Fruit fly (Drosophila melanogaster) whole organism, embryonic: ENCODE measurements around the gene CG13896.

Experiments used
- Atf6 ChIP-seq: fragments of 200-800 bp; sonication (Bioruptor generic); IDR thresholded peaks from 2 replicates; pipeline ENCODE4 v1.3.6; 2022; ENCODE audit warnings: missing biosample characterization, missing genetic modification characterization
- CG10267 ChIP-seq: fragments of 200-800 bp; sonication (Bioruptor generic); optimal IDR thresholded peaks from 2 replicates; lab custom pipeline; 2018; ENCODE audit warnings: missing biosample characterization, mild to moderate bottlenecking, missing genetic modification characterization, moderate library complexity
- CG10565 ChIP-seq: fragments of 200-800 bp; sonication (Bioruptor generic); optimal IDR thresholded peaks from 3 replicates; lab custom pipeline; 2016; ENCODE audit warnings: missing biosample characterization, mild to moderate bottlenecking, missing genetic modification characterization
- CG12104 ChIP-seq: fragments of 200-800 bp; sonication (Bioruptor generic); optimal IDR thresholded peaks from 3 replicates; lab custom pipeline; 2016; ENCODE audit warnings: missing biosample characterization, missing genetic modification characterization
- CG12219 ChIP-seq: fragments of 200-800 bp; sonication (Bioruptor generic); optimal IDR thresholded peaks from 3 replicates; lab custom pipeline; 2018; ENCODE audit warnings: missing biosample characterization, mild to moderate bottlenecking, missing genetic modification characterization
- CG12942 ChIP-seq: fragments of 200-800 bp; sonication (Bioruptor generic); optimal IDR thresholded peaks from 3 replicates; lab custom pipeline; 2016; ENCODE audit warnings: missing biosample characterization, missing genetic modification characterization
- CG17328 ChIP-seq: fragments of 200-800 bp; sonication (Bioruptor generic); IDR thresholded peaks from 2 replicates; pipeline ENCODE4 v1.3.6; 2022; ENCODE audit warnings: missing biosample characterization, missing genetic modification characterization
- CG17829 ChIP-seq: fragments of 200-800 bp; optimal IDR thresholded peaks from 2 replicates; lab custom pipeline; 2019; ENCODE audit warnings: missing biosample characterization, mild to moderate bottlenecking, missing genetic modification characterization, moderate library complexity
- CG17912 ChIP-seq: fragments of 200-800 bp; sonication (Bioruptor generic); optimal IDR thresholded peaks from 2 replicates; lab custom pipeline; 2018; ENCODE audit warnings: missing biosample characterization, mild to moderate bottlenecking, missing genetic modification characterization
- CG2678 ChIP-seq: fragments of 200-800 bp; sonication (Bioruptor generic); optimal IDR thresholded peaks from 3 replicates; lab custom pipeline; 2019; ENCODE audit warnings: missing biosample characterization, mild to moderate bottlenecking, missing genetic modification characterization, moderate library complexity
- CG4282 ChIP-seq: fragments of 200-800 bp; sonication (Bioruptor generic); optimal IDR thresholded peaks from 2 replicates; lab custom pipeline; 2016; ENCODE audit warnings: missing biosample characterization, missing genetic modification characterization
- CG4617 ChIP-seq: fragments of 200-800 bp; sonication (Bioruptor generic); optimal IDR thresholded peaks from 3 replicates; lab custom pipeline; 2016; ENCODE audit warnings: missing biosample characterization, missing genetic modification characterization, borderline replicate concordance
- CG6813 ChIP-seq: fragments of 200-800 bp; sonication (Bioruptor generic); optimal IDR thresholded peaks from 2 replicates; lab custom pipeline; 2017; ENCODE audit warnings: missing biosample characterization, missing genetic modification characterization, mild to moderate bottlenecking, moderate library complexity, missing genetic modification reagents
- CG6854 ChIP-seq: fragments of 200-800 bp; sonication (Bioruptor generic); optimal IDR thresholded peaks from 3 replicates; lab custom pipeline; 2017; ENCODE audit warnings: missing biosample characterization, mild to moderate bottlenecking, missing genetic modification characterization
- CG9609 ChIP-seq: fragments of 200-800 bp; sonication (Bioruptor generic); optimal IDR thresholded peaks from 3 replicates; lab custom pipeline; 2016; ENCODE audit warnings: missing biosample characterization, missing genetic modification characterization
- D19A ChIP-seq: fragments of 200-800 bp; optimal IDR thresholded peaks from 3 replicates; lab custom pipeline; 2019; ENCODE audit warnings: missing biosample characterization, mild to moderate bottlenecking, missing genetic modification characterization, moderate library complexity
- Dfd ChIP-seq, 2 experiments: fragments of >200 bp; optimal IDR thresholded peaks; 2 replicates each; lab custom pipeline; 2017; ENCODE audit warnings: missing biosample characterization in 2 of 2, missing genetic modification characterization in 2 of 2
- Dip3 ChIP-seq: fragments of 200-800 bp; sonication (Bioruptor generic); optimal IDR thresholded peaks from 3 replicates; lab custom pipeline; 2016; ENCODE audit warnings: missing biosample characterization, missing genetic modification characterization
- Drgx ChIP-seq: fragments of 200-800 bp; sonication (Bioruptor generic); IDR thresholded peaks from 2 replicates; pipeline ENCODE4 v1.3.6; 2022; ENCODE audit warnings: missing biosample characterization, missing genetic modification characterization
- H15 ChIP-seq: fragments of 200-800 bp; sonication (Bioruptor generic); IDR thresholded peaks from 3 replicates; pipeline ENCODE4 v1.3.6; 2022; ENCODE audit warnings: missing biosample characterization, missing genetic modification characterization
- HmgD ChIP-seq: fragments of 200-800 bp; sonication (Bioruptor generic); optimal IDR thresholded peaks from 3 replicates; lab custom pipeline; 2016; ENCODE audit warnings: missing biosample characterization, missing genetic modification characterization
- Jarid2 ChIP-seq: fragments of 200-800 bp; sonication (Bioruptor generic); optimal IDR thresholded peaks from 3 replicates; lab custom pipeline; 2017; ENCODE audit warnings: mild to moderate bottlenecking, missing biosample characterization, missing genetic modification reagents, missing genetic modification characterization
- Neu2 ChIP-seq: fragments of 200-800 bp; sonication (Bioruptor generic); optimal IDR thresholded peaks from 3 replicates; lab custom pipeline; 2016; ENCODE audit warnings: missing biosample characterization, missing genetic modification characterization, borderline replicate concordance
- NfI ChIP-seq: fragments of 200-800 bp; sonication (Bioruptor generic); optimal IDR thresholded peaks from 3 replicates; lab custom pipeline; 2018; ENCODE audit warnings: missing biosample characterization, mild to moderate bottlenecking, missing genetic modification characterization, moderate library complexity
- Rfx ChIP-seq: fragments of 200-800 bp; sonication (Bioruptor generic); IDR thresholded peaks from 2 replicates; pipeline ENCODE4 v1.3.6; 2022; ENCODE audit warnings: missing biosample characterization, missing genetic modification characterization
- Scr ChIP-seq: fragments of 200-800 bp; sonication (Bioruptor generic); IDR thresholded peaks from 2 replicates; pipeline ENCODE4 v1.3.6; 2022; ENCODE audit warnings: missing biosample characterization, missing genetic modification characterization; ENCODE audit not compliant: partially characterized antibody
- Spps ChIP-seq: fragments of 200-800 bp; sonication (Bioruptor generic); optimal IDR thresholded peaks from 2 replicates; lab custom pipeline; 2018; ENCODE audit warnings: missing biosample characterization, mild to moderate bottlenecking, missing genetic modification characterization
- Ssrp ChIP-seq: fragments of 200-800 bp; sonication (Bioruptor generic); optimal IDR thresholded peaks from 2 replicates; lab custom pipeline; 2018; ENCODE audit warnings: missing biosample characterization, mild to moderate bottlenecking, missing genetic modification characterization, moderate library complexity
- Trl ChIP-seq, 3 experiments: fragments of >200 bp in 2 of 3; fragments of 200-800 bp in 1 of 3; sonication (Bioruptor generic) in 1 of 3; optimal IDR thresholded peaks; 2 replicates in 1 of 3; 3 replicates in 2 of 3; lab custom pipeline; 2016 to 2017; ENCODE audit warnings: missing biosample characterization in 1 of 3, missing genetic modification characterization in 1 of 3
- amos ChIP-seq: fragments of 200-800 bp; sonication (Bioruptor generic); IDR thresholded peaks from 2 replicates; pipeline ENCODE4 v1.3.6; 2022; ENCODE audit warnings: missing biosample characterization, missing genetic modification characterization; ENCODE audit not compliant: partially characterized antibody
- bcd ChIP-seq: fragments of 200-800 bp; sonication (Bioruptor generic); optimal IDR thresholded peaks from 2 replicates; lab custom pipeline; 2017; ENCODE audit warnings: missing biosample characterization, mild to moderate bottlenecking, missing genetic modification characterization
- cg ChIP-seq: fragments of 200-800 bp; sonication (Bioruptor generic); optimal IDR thresholded peaks from 3 replicates; lab custom pipeline; 2019; ENCODE audit warnings: missing biosample characterization, mild to moderate bottlenecking, missing genetic modification characterization, moderate library complexity
- chif ChIP-seq, 2 experiments: fragments of 200-800 bp; sonication (Bioruptor generic); optimal IDR thresholded peaks; 3 replicates each; lab custom pipeline; 2016; ENCODE audit warnings: missing biosample characterization in 2 of 2, missing genetic modification characterization in 2 of 2
- chm ChIP-seq: fragments of 200-800 bp; sonication (Bioruptor generic); IDR thresholded peaks from 2 replicates; pipeline ENCODE4 v1.3.6; 2022; ENCODE audit warnings: missing biosample characterization, missing genetic modification characterization
- gem ChIP-seq: fragments of 200-800 bp; sonication (Bioruptor generic); optimal IDR thresholded peaks from 2 replicates; lab custom pipeline; 2019; ENCODE audit warnings: missing biosample characterization, mild to moderate bottlenecking, missing genetic modification characterization, moderate library complexity
- lov ChIP-seq, 2 experiments: fragments of 200-800 bp in 1 of 2; fragments of >200 bp in 1 of 2; sonication (Bioruptor generic) in 1 of 2; IDR thresholded peaks in 1 of 2; optimal IDR thresholded peaks in 1 of 2; 2 replicates in 1 of 2; 3 replicates in 1 of 2; pipeline versions ENCODE4 v1.3.6 to Lab custom; 2017 to 2022; ENCODE audit warnings: missing biosample characterization in 1 of 2, missing genetic modification characterization in 1 of 2
- nau ChIP-seq: fragments of 200-800 bp; sonication (Bioruptor generic); optimal IDR thresholded peaks from 3 replicates; lab custom pipeline; 2017; ENCODE audit warnings: missing biosample characterization, mild to moderate bottlenecking, missing genetic modification characterization, missing genetic modification reagents
- nerfin-1 ChIP-seq: fragments of 200-800 bp; sonication (Bioruptor generic); optimal IDR thresholded peaks from 3 replicates; lab custom pipeline; 2019; ENCODE audit warnings: missing biosample characterization, mild to moderate bottlenecking, missing genetic modification characterization, moderate library complexity
- org-1 ChIP-seq: fragments of 200-800 bp; sonication (Bioruptor generic); optimal IDR thresholded peaks from 2 replicates; lab custom pipeline; 2017; ENCODE audit warnings: missing biosample characterization, missing genetic modification characterization
- peb ChIP-seq: fragments of 200-800 bp; sonication (Bioruptor generic); IDR thresholded peaks from 2 replicates; pipeline ENCODE4 v1.3.6; 2022; ENCODE audit warnings: missing biosample characterization, missing genetic modification characterization
- pfk ChIP-seq: fragments of 200-800 bp; sonication (Bioruptor generic); optimal IDR thresholded peaks from 2 replicates; lab custom pipeline; 2018; ENCODE audit warnings: missing biosample characterization, mild to moderate bottlenecking, missing genetic modification characterization, moderate library complexity
- pho ChIP-seq: fragments of 200-800 bp; sonication (Bioruptor generic); optimal IDR thresholded peaks from 2 replicates; lab custom pipeline; 2016; ENCODE audit warnings: missing biosample characterization, missing genetic modification characterization
- shn ChIP-seq: fragments of 200-800 bp; sonication (Bioruptor generic); optimal IDR thresholded peaks from 3 replicates; lab custom pipeline; 2016; ENCODE audit warnings: missing biosample characterization, missing genetic modification characterization
- sima ChIP-seq: fragments of 200-800 bp; sonication (Bioruptor generic); optimal IDR thresholded peaks from 2 replicates; lab custom pipeline; 2016; ENCODE audit warnings: missing biosample characterization, missing genetic modification characterization
- tap ChIP-seq: fragments of 200-800 bp; optimal IDR thresholded peaks from 3 replicates; lab custom pipeline; 2019; ENCODE audit warnings: missing biosample characterization, mild to moderate bottlenecking, missing genetic modification characterization, moderate library complexity
- tio ChIP-seq: fragments of 200-800 bp; sonication (Bioruptor generic); optimal IDR thresholded peaks from 2 replicates; lab custom pipeline; 2017; ENCODE audit warnings: missing biosample characterization, missing genetic modification characterization, inconsistent platforms
- tna ChIP-seq: fragments of 200-800 bp; sonication (Bioruptor generic); IDR thresholded peaks from 2 replicates; pipeline ENCODE4 v1.3.6; 2022; ENCODE audit warnings: missing biosample characterization, missing genetic modification characterization; ENCODE audit not compliant: partially characterized antibody
- zfh2 ChIP-seq: fragments of 200-800 bp; sonication (Bioruptor generic); optimal IDR thresholded peaks from 2 replicates; lab custom pipeline; 2016; ENCODE audit warnings: missing biosample characterization, missing genetic modification characterization

The CG13896 gene

dm6 chr3L:696404-697054, 15.1 kb downstream of the CG13896 start (continued):
- TF ChIP-seq lov (optimal IDR thresholded peaks at IDR 0.05; lab: Kevin White, UChicago) (no peak), lov (GFP tag; IDR thresholded peaks at IDR 0.05; lab: Robert Waterston, UW) (peak; percentile 96), pfk (GFP tag; lab: Kevin White, UChicago) (no peak), Dip3 (peak; percentile 65), Spps (tag; lab: Kevin White, UChicago) (peak; percentile 96), CG4617 (GFP tag; lab: Kevin White, UChicago) (peak; percentile 80), chif (GFP tag; optimal IDR thresholded peaks at IDR 0.05; lab: Kevin White, UChicago) (peak in 1 of 2 experiments; percentile 64), nerfin-1 (tag; lab: Kevin White, UChicago) (peak; percentile 93), org-1 (GFP tag; lab: Kevin White, UChicago) (peak; percentile 93), sima (peak; percentile 57), CG4282 (GFP tag; lab: Kevin White, UChicago) (no peak), Scr (GFP tag; lab: Robert Waterston, UW) (no peak), nau (GFP tag; lab: Kevin White, UChicago) (peak; percentile 93), Rfx (GFP tag; lab: Robert Waterston, UW) (peak; percentile 97), cg (GFP tag; lab: Kevin White, UChicago) (peak; percentile 84), Trl (optimal IDR thresholded peaks at IDR 0.05; lab: Kevin White, UChicago) (no peak), Trl (GFP tag; optimal IDR thresholded peaks at IDR 0.05; lab: Kevin White, UChicago) (peak; percentile 61), CG12104 (GFP tag; lab: Kevin White, UChicago) (peak; percentile 90), Dfd (GFP tag; optimal IDR thresholded peaks at IDR 0.05; lab: Kevin White, UChicago) (no peak), HmgD (no peak), zfh2 (peak; percentile 36), CG10565 (GFP tag; lab: Kevin White, UChicago) (peak; percentile 57), Neu2 (GFP tag; lab: Kevin White, UChicago) (no peak), CG12219 (GFP tag; lab: Kevin White, UChicago) (peak; percentile 95), amos (GFP tag; lab: Robert Waterston, UW) (no peak), peb (peak; percentile 91), tio (GFP tag; lab: Kevin White, UChicago) (no peak), D19A (peak; percentile 94), gem (tag; lab: Kevin White, UChicago) (peak; percentile 97), bcd (peak; percentile 95), NfI (GFP tag; lab: Kevin White, UChicago) (peak; percentile 93), CG6813 (peak; percentile 97), CG17829 (peak; percentile 98), Jarid2 (GFP tag; lab: Kevin White, UChicago) (peak; percentile 82), CG12942 (peak; percentile 80), pho (GFP tag; lab: Kevin White, UChicago) (peak; percentile 15), CG17912 (GFP tag; lab: Kevin White, UChicago) (peak; percentile 3), chm (GFP tag; lab: Robert Waterston, UW) (peak; percentile 96), CG10267 (tag; lab: Kevin White, UChicago) (peak; percentile 94), Drgx (GFP tag; lab: Robert Waterston, UW) (peak; percentile 95), CG9609 (GFP tag; lab: Kevin White, UChicago) (peak; percentile 37), H15 (GFP tag; lab: Robert Waterston, UW) (peak; percentile 94), Ssrp (tag; lab: Kevin White, UChicago) (peak; percentile 95), shn (GFP tag; lab: Kevin White, UChicago) (no peak), CG6854 (GFP tag; lab: Kevin White, UChicago) (peak; percentile 96), CG2678 (tag; lab: Kevin White, UChicago) (peak; percentile 97), Atf6 (GFP tag; lab: Robert Waterston, UW) (peak; percentile 94), tna (GFP tag; lab: Robert Waterston, UW) (no peak), tap (tag; lab: Kevin White, UChicago) (peak; percentile 96), CG17328 (GFP tag; lab: Robert Waterston, UW) (peak; percentile 97)
